Worm (Caenorhabditis elegans): ENCODE measurements around the gene str-247.

DNA sequence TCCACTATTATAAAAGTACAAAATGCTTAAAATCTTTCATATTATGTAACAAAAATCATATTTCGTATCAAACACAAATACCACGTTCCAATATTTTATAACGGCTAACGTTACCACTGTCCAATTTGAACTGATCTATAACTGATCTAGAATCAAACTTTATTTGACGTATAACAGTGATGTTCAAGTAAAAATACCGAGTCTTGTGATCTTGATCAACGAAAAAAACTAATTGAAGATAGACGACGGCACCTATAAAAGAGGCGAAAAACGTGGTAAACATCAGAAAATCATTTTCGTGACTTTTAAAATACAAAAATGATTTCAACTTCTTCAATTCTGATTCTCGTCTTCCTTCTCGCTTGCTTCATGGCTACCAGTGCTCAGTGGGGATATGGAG, 33.8 kb downstream of the str-247 start, which contains the start of gene nlp-28:
- TF ChIP-seq tab-1 (GFP tag; IDR thresholded peaks at IDR 0.05) (no peak), klf-2 (GFP tag; conservative IDR thresholded peaks at IDR 0.05) (no peak), ztf-23 (GFP tag; IDR thresholded peaks at IDR 0.05) (no peak), ref-1 (GFP tag; conservative IDR thresholded peaks at IDR 0.05) (no peak)

Data from whole organism, midembryonic.